Worm (Caenorhabditis elegans) whole organism, late embryonic: ENCODE data around the gene M04D8.5.

Source experiments
- C08G9.2 ChIP-seq: sonication (generic microtip); optimal IDR thresholded peaks from 2 replicates; lab custom pipeline; 2016; ENCODE audit warnings: mild to moderate bottlenecking, missing genetic modification characterization, moderate library complexity, missing compliant biosample characterization
- C38D4.7 ChIP-seq: fragments of 200-800 bp; sonication (Bioruptor generic); optimal IDR thresholded peaks from 2 replicates; lab custom pipeline; 2018; ENCODE audit warnings: mild to moderate bottlenecking, missing genetic modification characterization, moderate library complexity, missing compliant biosample characterization
- F13H6.1 ChIP-seq: sonication (generic microtip); optimal IDR thresholded peaks from 2 replicates; lab custom pipeline; 2016; ENCODE audit warnings: missing genetic modification characterization, missing compliant biosample characterization
- K09A11.1 ChIP-seq: sonication (generic microtip); optimal IDR thresholded peaks from 2 replicates; lab custom pipeline; 2017; ENCODE audit warnings: antibody characterized with exemption, mild to moderate bottlenecking, missing genetic modification characterization, missing compliant biosample characterization; ENCODE audit not compliant: insufficient read depth
- T23F11.4 ChIP-seq: fragments of 200-800 bp; sonication (Bioruptor generic); optimal IDR thresholded peaks from 2 replicates; lab custom pipeline; 2018; ENCODE audit warnings: mild to moderate bottlenecking, missing genetic modification characterization, missing compliant biosample characterization
- ahr-1 ChIP-seq: sonication (generic microtip); optimal IDR thresholded peaks from 2 replicates; lab custom pipeline; 2016; ENCODE audit warnings: missing genetic modification characterization, missing compliant biosample characterization
- ama-1 ChIP-seq: fragments of 150-350 bp; optimal IDR thresholded peaks from 2 replicates; lab custom pipeline; 2014
- ceh-14 ChIP-seq: sonication (generic microtip); optimal IDR thresholded peaks from 2 replicates; lab custom pipeline; 2016; ENCODE audit warnings: missing genotype, missing genetic modification characterization, missing compliant biosample characterization
- ceh-18 ChIP-seq: sonication (generic microtip); optimal IDR thresholded peaks from 2 replicates; lab custom pipeline; 2016; ENCODE audit warnings: missing genetic modification characterization, missing compliant biosample characterization
- ceh-22 ChIP-seq: sonication (generic microtip); optimal IDR thresholded peaks from 2 replicates; lab custom pipeline; 2017; ENCODE audit warnings: missing biosample characterization, missing genetic modification characterization
- ceh-30 ChIP-seq: fragments of 150-350 bp; optimal IDR thresholded peaks from 2 replicates; lab custom pipeline; 2014; ENCODE audit warnings: missing biosample characterization, missing genetic modification characterization
- ceh-34 ChIP-seq: sonication (generic microtip); optimal IDR thresholded peaks from 2 replicates; lab custom pipeline; 2016; ENCODE audit warnings: mild to moderate bottlenecking, missing genetic modification characterization, missing compliant biosample characterization
- ceh-45 ChIP-seq: fragments of 200-800 bp; sonication (Bioruptor generic); IDR thresholded peaks from 2 replicates; pipeline ENCODE4 v1.3.6; 2022; ENCODE audit warnings: missing genetic modification reagents, missing genetic modification characterization, missing compliant biosample characterization
- ceh-6 ChIP-seq: fragments of 200-800 bp; sonication (Bioruptor generic); optimal IDR thresholded peaks from 2 replicates; lab custom pipeline; 2018; ENCODE audit warnings: mild to moderate bottlenecking, missing genetic modification characterization, missing compliant biosample characterization
- che-1 ChIP-seq: sonication (generic microtip); optimal IDR thresholded peaks from 2 replicates; lab custom pipeline; 2016; ENCODE audit warnings: mild to moderate bottlenecking, missing genetic modification characterization, missing compliant biosample characterization
- dmd-4 ChIP-seq: sonication (generic microtip); optimal IDR thresholded peaks from 2 replicates; lab custom pipeline; 2016; ENCODE audit warnings: borderline replicate concordance, missing genetic modification characterization, missing compliant biosample characterization
- dve-1 ChIP-seq: sonication (generic microtip); optimal IDR thresholded peaks from 2 replicates; lab custom pipeline; 2017; ENCODE audit warnings: antibody characterized with exemption, mild to moderate bottlenecking, missing genetic modification characterization, missing compliant biosample characterization
- elt-2 ChIP-seq: sonication (generic microtip); optimal IDR thresholded peaks from 2 replicates; lab custom pipeline; 2016; ENCODE audit warnings: missing genetic modification reagents, missing genetic modification characterization, missing compliant biosample characterization
- eyg-1 ChIP-seq: sonication (generic microtip); optimal IDR thresholded peaks from 2 replicates; lab custom pipeline; 2016; ENCODE audit warnings: missing genotype, missing genetic modification characterization, missing compliant biosample characterization
- fax-1 ChIP-seq: sonication (generic microtip); optimal IDR thresholded peaks from 2 replicates; lab custom pipeline; 2016; ENCODE audit warnings: missing genotype, missing genetic modification characterization, missing compliant biosample characterization
- lim-6 ChIP-seq: sonication (generic microtip); optimal IDR thresholded peaks from 2 replicates; lab custom pipeline; 2016; ENCODE audit warnings: missing genetic modification characterization, missing compliant biosample characterization
- lin-11 ChIP-seq: fragments of 200-800 bp; sonication (Bioruptor generic); optimal IDR thresholded peaks from 2 replicates; lab custom pipeline; 2018; ENCODE audit warnings: mild to moderate bottlenecking, missing genetic modification characterization, missing compliant biosample characterization
- mec-3 ChIP-seq: sonication (generic microtip); optimal IDR thresholded peaks from 2 replicates; lab custom pipeline; 2016; ENCODE audit warnings: borderline replicate concordance, missing genetic modification characterization, missing compliant biosample characterization
- nfya-1 ChIP-seq: sonication (generic microtip); optimal IDR thresholded peaks from 2 replicates; lab custom pipeline; 2017; ENCODE audit warnings: missing genetic modification characterization, mild to moderate bottlenecking, missing compliant biosample characterization, antibody characterized with exemption, moderate library complexity
- odd-2 ChIP-seq: sonication (generic microtip); optimal IDR thresholded peaks from 2 replicates; lab custom pipeline; 2017; ENCODE audit warnings: antibody characterized with exemption, mild to moderate bottlenecking, missing genetic modification characterization, missing compliant biosample characterization
- pat-9 ChIP-seq: fragments of 200-800 bp; sonication (Bioruptor generic); optimal IDR thresholded peaks from 2 replicates; lab custom pipeline; 2018; ENCODE audit warnings: mild to moderate bottlenecking, missing genetic modification characterization, moderate library complexity, missing compliant biosample characterization
- pax-1 ChIP-seq: fragments of 150-350 bp; optimal IDR thresholded peaks from 2 replicates; lab custom pipeline; 2014; ENCODE audit warnings: missing biosample characterization, missing genetic modification characterization
- pha-2 ChIP-seq: sonication (generic microtip); optimal IDR thresholded peaks from 2 replicates; lab custom pipeline; 2017; ENCODE audit warnings: mild to moderate bottlenecking, missing genetic modification characterization, missing compliant biosample characterization
- pqm-1 ChIP-seq: sonication (generic microtip); optimal IDR thresholded peaks from 2 replicates; lab custom pipeline; 2016; ENCODE audit warnings: missing genetic modification characterization, missing compliant biosample characterization
- pros-1 ChIP-seq: fragments of 150-350 bp; optimal IDR thresholded peaks from 2 replicates; lab custom pipeline; 2014; ENCODE audit warnings: missing biosample characterization, missing genetic modification reagents, missing genetic modification characterization
- rnt-1 ChIP-seq: sonication (generic microtip); optimal IDR thresholded peaks from 2 replicates; lab custom pipeline; 2016; ENCODE audit warnings: missing genetic modification characterization, missing compliant biosample characterization
- ttx-3 ChIP-seq: sonication (generic microtip); optimal IDR thresholded peaks from 2 replicates; lab custom pipeline; 2016; ENCODE audit warnings: missing genetic modification reagents, missing genetic modification characterization, missing compliant biosample characterization
- unc-55 ChIP-seq: sonication (generic microtip); optimal IDR thresholded peaks from 2 replicates; lab custom pipeline; 2017; ENCODE audit warnings: missing biosample characterization, missing genetic modification reagents, missing genetic modification characterization
- ztf-16 ChIP-seq: sonication (generic microtip); optimal IDR thresholded peaks from 2 replicates; lab custom pipeline; 2017; ENCODE audit warnings: missing genetic modification characterization, missing compliant biosample characterization

M04D8.5 gene

DNA sequence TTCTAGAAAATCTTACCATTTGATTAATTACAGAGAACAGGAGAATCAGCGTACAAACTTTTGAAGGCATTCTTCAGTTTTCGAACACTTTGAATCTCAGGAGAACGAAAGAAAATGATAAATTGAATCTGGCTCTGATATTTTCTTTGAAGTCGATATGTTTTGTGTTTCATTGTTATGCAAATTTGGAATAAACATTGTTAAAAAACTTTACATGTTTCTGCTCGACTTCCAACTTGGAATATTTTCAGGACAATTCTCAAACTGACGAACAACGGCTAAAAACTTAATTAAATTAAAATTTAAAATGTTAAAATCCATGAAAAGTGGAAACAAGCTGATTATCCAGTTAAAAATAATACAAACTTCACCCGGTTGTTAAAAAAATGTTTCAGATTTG, 44.8 kb downstream of the M04D8.5 start, which contains the start of gene C05B5.1:
Gene C05B5.1, minus strand, starts transcription at position 101 of the 400 bp plus-strand sequence.
- TF ChIP-seq unc-55 (GFP tag; lab: Kevin White, UChicago) (no peak), dve-1 (tag; lab: Kevin White, UChicago) (no peak), ahr-1 (tag; lab: Kevin White, UChicago) (no peak), ceh-6 (GFP tag; lab: Kevin White, UChicago) (no peak), elt-2 (tag; lab: Kevin White, UChicago) (no peak), F13H6.1 (no peak), fax-1 (tag; lab: Kevin White, UChicago) (no peak), ztf-16 (tag; lab: Kevin White, UChicago) (no peak), pat-9 (no peak), ceh-34 (tag; lab: Kevin White, UChicago) (no peak)

DNA sequence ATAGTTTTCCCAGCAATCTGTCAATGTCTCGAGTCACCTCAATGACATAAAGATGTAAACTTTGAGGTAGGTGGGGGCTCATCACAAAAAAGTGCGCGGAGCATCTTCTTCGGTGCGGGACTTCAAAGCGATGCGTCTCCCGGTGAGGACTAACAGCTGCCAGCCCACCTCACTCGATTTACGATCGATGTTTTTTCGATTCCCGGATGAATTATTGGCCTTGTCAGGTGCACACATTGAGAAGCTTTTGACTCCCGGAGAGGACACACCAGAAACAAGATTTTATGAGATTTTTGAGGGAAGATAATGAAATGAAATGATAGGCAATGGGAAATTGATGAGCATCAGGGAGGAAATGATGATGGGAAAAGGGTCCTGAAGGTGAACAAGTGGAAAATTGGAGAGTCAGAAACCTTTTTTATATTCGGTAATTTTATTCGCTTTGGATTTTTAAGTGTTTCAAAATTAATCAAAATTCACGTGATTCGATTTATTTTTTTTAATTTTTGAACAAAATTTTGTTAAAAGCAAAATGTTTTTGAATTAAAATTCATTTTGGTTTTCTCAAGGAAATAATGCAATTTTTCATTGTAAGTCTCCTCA, 46.2 kb downstream of the M04D8.5 start, which contains the start of gene C05B5.12:
Gene C05B5.12, plus strand, starts transcription at position 553 of the 603 bp plus-strand sequence.
- no peak for TF ChIP-seq rnt-1 (tag; lab: Kevin White, UChicago)
- peak; percentile 10 for TF ChIP-seq ceh-18 (tag; lab: Kevin White, UChicago)
- TF ChIP-seq lim-6 (tag; lab: Kevin White, UChicago) = no peak
- no peak for TF ChIP-seq ttx-3 (tag; lab: Kevin White, UChicago)
- TF ChIP-seq ceh-6 (GFP tag; lab: Kevin White, UChicago) = no peak
- TF ChIP-seq lin-11 (tag; lab: Kevin White, UChicago) = no peak
- no peak for TF ChIP-seq ceh-14 (tag; lab: Kevin White, UChicago)
- no peak for TF ChIP-seq pqm-1
- TF ChIP-seq pax-1 = no peak
- TF ChIP-seq ceh-45 (GFP tag; lab: Robert Waterston, UW) = no peak
- no peak for TF ChIP-seq K09A11.1 (tag; lab: Kevin White, UChicago)
- TF ChIP-seq unc-55 (GFP tag; lab: Kevin White, UChicago) = peak; percentile 87

DNA sequence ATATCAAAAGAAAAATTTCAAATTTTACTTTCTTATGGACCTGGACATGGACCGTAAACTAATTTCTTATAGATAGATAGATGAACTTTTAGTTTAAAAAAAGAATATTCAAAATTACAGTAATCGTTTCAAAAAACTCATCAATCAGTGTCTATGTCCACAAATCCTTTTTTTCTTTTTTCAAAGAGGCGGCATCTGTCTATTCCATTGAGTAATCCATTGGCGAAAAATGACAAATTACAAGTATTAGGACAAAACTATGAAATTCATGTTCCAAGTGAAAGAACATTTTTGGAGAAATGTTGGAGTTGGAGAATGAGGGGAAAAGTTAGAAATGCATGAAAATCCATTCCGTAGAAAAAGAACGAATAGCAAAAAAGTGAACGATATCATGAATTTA, 47.6 kb downstream of the M04D8.5 start:
- TF ChIP-seq dmd-4 (tag; lab: Kevin White, UChicago) (no peak), elt-2 (tag; lab: Kevin White, UChicago) (no peak), odd-2 (no peak), ceh-45 (GFP tag; lab: Robert Waterston, UW) (no peak), ama-1 (lab: Kevin White, UChicago) (no peak), ceh-30 (tag; lab: Kevin White, UChicago) (no peak), T23F11.4 (no peak), nfya-1 (no peak), ahr-1 (tag; lab: Kevin White, UChicago) (no peak), ceh-22 (tag; lab: Kevin White, UChicago) (no peak), ceh-14 (tag; lab: Kevin White, UChicago) (no peak), pros-1 (tag; lab: Kevin White, UChicago) (no peak), eyg-1 (no peak), che-1 (tag; lab: Kevin White, UChicago) (no peak), mec-3 (tag; lab: Kevin White, UChicago) (no peak)

DNA sequence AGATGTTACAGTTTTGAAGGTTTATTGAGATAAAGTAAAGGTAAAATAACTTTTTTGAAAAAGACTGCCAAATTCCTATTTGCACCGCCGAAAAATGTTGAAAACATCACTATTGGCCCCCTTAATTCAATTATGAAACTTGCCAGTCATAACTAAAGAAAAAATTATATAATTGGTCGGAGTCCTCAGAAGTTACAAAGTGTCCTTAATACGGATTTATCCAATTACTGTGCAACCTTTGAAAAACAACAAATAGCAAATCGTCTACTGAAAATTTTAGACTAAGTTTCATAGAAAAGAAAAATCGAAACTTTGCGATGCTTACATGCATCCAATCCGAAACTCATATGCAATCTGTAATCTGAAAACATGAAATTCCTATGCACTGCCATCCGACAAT, 48.5 kb downstream of the M04D8.5 start:
- no peak for TF ChIP-seq C38D4.7 (GFP tag; lab: Kevin White, UChicago)
- no peak for TF ChIP-seq odd-2
- no peak for TF ChIP-seq C08G9.2 (tag; lab: Kevin White, UChicago)
- no peak for TF ChIP-seq rnt-1 (tag; lab: Kevin White, UChicago)
- TF ChIP-seq dmd-4 (tag; lab: Kevin White, UChicago) = no peak
- TF ChIP-seq ceh-34 (tag; lab: Kevin White, UChicago) = no peak
- TF ChIP-seq nfya-1 = no peak
- TF ChIP-seq ahr-1 (tag; lab: Kevin White, UChicago) = no peak
- no peak for TF ChIP-seq pros-1 (tag; lab: Kevin White, UChicago)
- no peak for TF ChIP-seq T23F11.4
- no peak for TF ChIP-seq elt-2 (tag; lab: Kevin White, UChicago)
- TF ChIP-seq ceh-18 (tag; lab: Kevin White, UChicago) = no peak
- no peak for TF ChIP-seq pha-2 (tag; lab: Kevin White, UChicago)
- TF ChIP-seq, all 69 proteins: peak for 0
